Fruit fly (Drosophila melanogaster): ENCODE measurements around the gene CG44836.

The CG44836 gene

dm6 chr3L:16400175-16400574 lies at the start of gene CG44836:
TSS of gene CG44836 (minus strand) at chr3L:16400275.
- TF ChIP-seq CG17801 (GFP tag; optimal IDR thresholded peaks at IDR 0.05; ENCODE audit: partially characterized antibody), result no peak

- no peak for TF ChIP-seq CG17801 (GFP tag; optimal IDR thresholded peaks at IDR 0.05; ENCODE audit: partially characterized antibody)
Measured at dm6 chr3L:16442628-16443027, 42.6 kb upstream of the CG44836 start.

- no peak for TF ChIP-seq CG17801 (GFP tag; optimal IDR thresholded peaks at IDR 0.05; ENCODE audit: partially characterized antibody)
Measured at dm6 chr3L:16437271-16437670, 37.2 kb upstream of the CG44836 start.

dm6 chr3L:16433556-16433955 lies 33.5 kb upstream of the CG44836 start:
- TF ChIP-seq CG17801 (GFP tag; optimal IDR thresholded peaks at IDR 0.05; ENCODE audit: partially characterized antibody), result no peak

- TF ChIP-seq CG17801 (GFP tag; optimal IDR thresholded peaks at IDR 0.05; ENCODE audit: partially characterized antibody), result no peak
Measured at dm6 chr3L:16431056-16431455, 31.0 kb upstream of the CG44836 start.

- TF ChIP-seq CG17801 (GFP tag; optimal IDR thresholded peaks at IDR 0.05; ENCODE audit: partially characterized antibody), result no peak
Measured at dm6 chr3L:16429451-16429850, 29.4 kb upstream of the CG44836 start.

dm6 chr3L:16419059-16419773 lies 19.1 kb upstream of the CG44836 start, which contains the start of the genes TyrRS and CG33158:
TSS of gene TyrRS (minus strand) at chr3L:16419302.
TSS of gene CG33158 (plus strand) at chr3L:16419597.
- no peak for TF ChIP-seq CG17801 (GFP tag; optimal IDR thresholded peaks at IDR 0.05; ENCODE audit: partially characterized antibody)

- no peak for TF ChIP-seq CG17801 (GFP tag; optimal IDR thresholded peaks at IDR 0.05; ENCODE audit: partially characterized antibody)
Measured at dm6 chr3L:16417024-16417423, 16.9 kb upstream of the CG44836 start, which contains the start of gene GluRS-m. TSS of gene GluRS-m (minus strand) at chr3L:16417177.

dm6 chr3L:16412394-16412950 lies 12.4 kb upstream of the CG44836 start, which contains the start of gene Serinc:
TSS of gene Serinc (plus strand) at chr3L:16412722.
- TF ChIP-seq CG17801 (GFP tag; optimal IDR thresholded peaks at IDR 0.05; ENCODE audit: partially characterized antibody), result peak; percentile 47

- peak; percentile 29 for TF ChIP-seq CG17801 (GFP tag; optimal IDR thresholded peaks at IDR 0.05; ENCODE audit: partially characterized antibody)
Measured at dm6 chr3L:16411566-16411965, 11.5 kb upstream of the CG44836 start, which contains the start of gene fax. TSS of gene fax (minus strand) at chr3L:16411828.

dm6 chr3L:16410234-16411119 lies 10.4 kb upstream of the CG44836 start:
- TF ChIP-seq CG17801 (GFP tag; optimal IDR thresholded peaks at IDR 0.05; ENCODE audit: partially characterized antibody), result no peak

- no peak for TF ChIP-seq CG17801 (GFP tag; optimal IDR thresholded peaks at IDR 0.05; ENCODE audit: partially characterized antibody)
Measured at dm6 chr3L:16409440-16410233, 9.6 kb upstream of the CG44836 start.

- no peak for TF ChIP-seq CG17801 (GFP tag; optimal IDR thresholded peaks at IDR 0.05; ENCODE audit: partially characterized antibody)
Measured at dm6 chr3L:16408609-16409439, 8.7 kb upstream of the CG44836 start.

Data from ovary, adult (tissue).